Fruit fly (Drosophila melanogaster) S2 (cell line): ENCODE results near the gene Pi3K21B.

Experiments used
- CG8478 ChIP-seq: fragments of >200 bp; optimal IDR thresholded peaks from 2 replicates; lab custom pipeline; 2018
- CTCF ChIP-seq, 2 experiments: fragments of >200 bp; optimal IDR thresholded peaks; 2 replicates each; lab custom pipeline; 2018

dm6 chr2L:309177-309576 lies 11.5 kb downstream of the Pi3K21B start:
- TF ChIP-seq CG8478 (lab: Kevin White, UChicago) (no peak), CTCF (optimal IDR thresholded peaks at IDR 0.05; lab: Kevin White, UChicago) (no peak)
